ENCODE assay signal across 5 fruit fly cellular contexts in the genomic region with DNA sequence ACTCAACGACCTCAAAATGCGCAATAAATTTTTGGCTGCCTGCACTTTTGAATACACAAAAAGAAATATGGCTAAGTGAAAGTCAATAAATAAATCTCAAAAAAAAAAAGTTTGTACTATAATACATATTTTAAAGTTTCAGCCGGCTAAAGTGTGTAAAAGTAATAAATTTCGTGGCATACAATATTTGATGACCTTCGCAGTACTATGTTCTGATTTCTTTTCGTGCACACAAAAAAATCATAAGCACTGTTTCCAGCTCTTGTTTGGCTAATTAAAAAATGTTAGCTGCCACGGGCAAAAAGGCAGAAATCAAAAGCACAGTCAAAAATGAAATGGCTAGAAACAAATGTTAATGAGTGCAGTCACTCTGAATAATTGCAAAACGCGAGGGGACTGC.
TF ChIP-seq lines count a peak whose summit lies in the region.

No protein-coding gene starts in this region.

- no peak for TF ChIP-seq CTCF in whole organism, embryonic (GFP tag; optimal IDR thresholded peaks at IDR 0.05; lab: Kevin White, UChicago)

TF ChIP-seq in whole organism, adult, 20 proteins besides CTCF, POLR2A, EP300 and RAD21:
- peak; percentile 23 for TF ChIP-seq kay (GFP tag; lab: Kevin White, UChicago; ENCODE audit: borderline replicate concordance)
- TF ChIP-seq CG5204 (GFP tag; optimal IDR thresholded peaks at IDR 0.05; lab: Kevin White, UChicago), result no peak
- TF ChIP-seq CG7101 (tag; optimal IDR thresholded peaks at IDR 0.05; lab: Kevin White, UChicago), result no peak
- TF ChIP-seq Mnt (GFP tag; optimal IDR thresholded peaks at IDR 0.05; lab: Kevin White, UChicago), result no peak
- no peak for TF ChIP-seq pad (GFP tag; optimal IDR thresholded peaks at IDR 0.05; lab: Kevin White, UChicago)
- TF ChIP-seq tj (GFP tag; optimal IDR thresholded peaks at IDR 0.05; lab: Kevin White, UChicago), result peak; percentile 69
- no peak for TF ChIP-seq cnc (optimal IDR thresholded peaks at IDR 0.05; lab: Kevin White, UChicago)
- TF ChIP-seq CG14711 (tag; optimal IDR thresholded peaks at IDR 0.05; lab: Kevin White, UChicago), result peak; percentile 44
TF ChIP-seq in whole organism, adult: peak in this region for 3.

TF ChIP-seq in whole organism, embryonic, 481 proteins besides CTCF, POLR2A, EP300 and RAD21 (continues in another document):
- TF ChIP-seq chif (GFP tag; optimal IDR thresholded peaks at IDR 0.05; lab: Kevin White, UChicago) (no peak), CG6254 (GFP tag; optimal IDR thresholded peaks at IDR 0.05; lab: Kevin White, UChicago) (no peak), nerfin-2 (GFP tag; IDR thresholded peaks at IDR 0.05; lab: Robert Waterston, UW; ENCODE audit: partially characterized antibody) (no peak), Scr (GFP tag; IDR thresholded peaks at IDR 0.05; lab: Robert Waterston, UW; ENCODE audit: partially characterized antibody) (no peak), Bteb2 (GFP tag; optimal IDR thresholded peaks at IDR 0.05; lab: Kevin White, UChicago) (no peak), Sox102F (GFP tag; optimal IDR thresholded peaks at IDR 0.05; lab: Kevin White, UChicago) (peak; percentile 51), TFAM (GFP tag; optimal IDR thresholded peaks at IDR 0.05; lab: Kevin White, UChicago) (no peak), bsh (GFP tag; optimal IDR thresholded peaks at IDR 0.05; lab: Kevin White, UChicago) (peak in 1 of 2 experiments; percentile 34), CG9437 (GFP tag; optimal IDR thresholded peaks at IDR 0.05; lab: Kevin White, UChicago) (no peak), peb (GFP tag; IDR thresholded peaks at IDR 0.05; lab: Robert Waterston, UW) (no peak), wek (GFP tag; optimal IDR thresholded peaks at IDR 0.05; lab: Kevin White, UChicago) (no peak), CG12659 (GFP tag; optimal IDR thresholded peaks at IDR 0.05; lab: Kevin White, UChicago) (no peak), Hr39 (optimal IDR thresholded peaks at IDR 0.05; lab: Kevin White, UChicago) (no peak), vvl (GFP tag; IDR thresholded peaks at IDR 0.05; lab: Robert Waterston, UW) (peak; percentile 32; the same call in 1 of the 2 replicates), CG5180 (GFP tag; optimal IDR thresholded peaks at IDR 0.05; lab: Kevin White, UChicago) (no peak), Elba2 (GFP tag; optimal IDR thresholded peaks at IDR 0.05; lab: Kevin White, UChicago) (no peak), CG3407 (GFP tag; optimal IDR thresholded peaks at IDR 0.05; lab: Kevin White, UChicago) (no peak), CG6689 (GFP tag; IDR thresholded peaks at IDR 0.05; lab: Robert Waterston, UW) (0 out of 2 replicates have a peak, but pooled peaks have one; percentile 37), Dfd (GFP tag; optimal IDR thresholded peaks at IDR 0.05; lab: Kevin White, UChicago) (no peak)

TF ChIP-seq in whole organism, prepupa, 60 proteins besides CTCF, POLR2A, EP300 and RAD21 (continues in another document):
- TF ChIP-seq Sox14 (GFP tag; optimal IDR thresholded peaks at IDR 0.05; lab: Kevin White, UChicago), result peak; percentile 53
- no peak for TF ChIP-seq ss (GFP tag; optimal IDR thresholded peaks at IDR 0.05; lab: Kevin White, UChicago)
- TF ChIP-seq Hr39 (GFP tag; optimal IDR thresholded peaks at IDR 0.05; lab: Kevin White, UChicago), result peak; percentile 82
- TF ChIP-seq CG7368 (GFP tag; optimal IDR thresholded peaks at IDR 0.05; lab: Kevin White, UChicago), result peak; percentile 12
- no peak for TF ChIP-seq CG6276 (GFP tag; optimal IDR thresholded peaks at IDR 0.05; lab: Kevin White, UChicago)
- peak; percentile 47 for TF ChIP-seq achi (GFP tag; optimal IDR thresholded peaks at IDR 0.05; lab: Kevin White, UChicago)
- no peak for TF ChIP-seq salr (GFP tag; optimal IDR thresholded peaks at IDR 0.05; lab: Kevin White, UChicago)
- no peak for TF ChIP-seq fd59A (GFP tag; optimal IDR thresholded peaks at IDR 0.05; lab: Kevin White, UChicago)
- TF ChIP-seq Met (GFP tag; optimal IDR thresholded peaks at IDR 0.05; lab: Kevin White, UChicago), result peak; percentile 88
- TF ChIP-seq CG9139 (GFP tag; optimal IDR thresholded peaks at IDR 0.05; lab: Kevin White, UChicago), result no peak
- TF ChIP-seq Hr38 (GFP tag; optimal IDR thresholded peaks at IDR 0.05; lab: Kevin White, UChicago), result no peak
- no peak for TF ChIP-seq CG3032 (tag; optimal IDR thresholded peaks at IDR 0.05; lab: Kevin White, UChicago)
- peak; percentile 58 for TF ChIP-seq CG15336 (GFP tag; IDR thresholded peaks at IDR 0.05; lab: Robert Waterston, UW)
- TF ChIP-seq CG16779 (tag; optimal IDR thresholded peaks at IDR 0.05; lab: Kevin White, UChicago), result no peak
- no peak for TF ChIP-seq CG8119 (GFP tag; IDR thresholded peaks at IDR 0.05; lab: Robert Waterston, UW)
- no peak for TF ChIP-seq CG10631 (GFP tag; optimal IDR thresholded peaks at IDR 0.05; lab: Kevin White, UChicago)
- TF ChIP-seq CG11902 (GFP tag; optimal IDR thresholded peaks at IDR 0.05; lab: Kevin White, UChicago), result peak; percentile 39
- TF ChIP-seq CG11294 (GFP tag; IDR thresholded peaks at IDR 0.05; lab: Robert Waterston, UW), result no peak
- TF ChIP-seq fkh (GFP tag; optimal IDR thresholded peaks at IDR 0.05; lab: Kevin White, UChicago), result no peak
- peak; percentile 61 for TF ChIP-seq acj6 (GFP tag; optimal IDR thresholded peaks at IDR 0.05; lab: Kevin White, UChicago)
- no peak for TF ChIP-seq fd85E (GFP tag; optimal IDR thresholded peaks at IDR 0.05; lab: Kevin White, UChicago)

TF ChIP-seq in whole organism, pupa, 21 proteins besides CTCF, POLR2A, EP300 and RAD21:
- no peak for TF ChIP-seq CG15710 (tag; optimal IDR thresholded peaks at IDR 0.05; lab: Kevin White, UChicago)
- peak; percentile 36; the same call in 1 of the 2 replicates for TF ChIP-seq CG32121 (GFP tag; IDR thresholded peaks at IDR 0.05; lab: Robert Waterston, UW)
- TF ChIP-seq CG10348 (GFP tag; IDR thresholded peaks at IDR 0.05; lab: Robert Waterston, UW), result no peak
- TF ChIP-seq CG17806 (tag; optimal IDR thresholded peaks at IDR 0.05; lab: Kevin White, UChicago), result no peak
- no peak for TF ChIP-seq EcR (GFP tag; optimal IDR thresholded peaks at IDR 0.05; lab: Kevin White, UChicago)
- peak; percentile 44; the same call in 1 of the 3 replicates for TF ChIP-seq fd96Ca (GFP tag; IDR thresholded peaks at IDR 0.05; lab: Robert Waterston, UW)
- no peak for TF ChIP-seq CG9948 (tag; optimal IDR thresholded peaks at IDR 0.05; lab: Kevin White, UChicago)
- no peak for TF ChIP-seq CG34367 (tag; optimal IDR thresholded peaks at IDR 0.05; lab: Kevin White, UChicago)
- TF ChIP-seq CG8159 (tag; optimal IDR thresholded peaks at IDR 0.05; lab: Kevin White, UChicago), result no peak
- TF ChIP-seq Snoo (tag; optimal IDR thresholded peaks at IDR 0.05; lab: Kevin White, UChicago), result peak; percentile 63
- no peak for TF ChIP-seq CG12605 (GFP tag; IDR thresholded peaks at IDR 0.05; lab: Robert Waterston, UW)
- no peak for TF ChIP-seq CG13204 (GFP tag; optimal IDR thresholded peaks at IDR 0.05; lab: Kevin White, UChicago)
- TF ChIP-seq CG4496 (GFP tag; IDR thresholded peaks at IDR 0.05; lab: Robert Waterston, UW), result 0 out of 3 replicates have a peak, but pooled peaks have one; percentile 22
- peak; percentile 20 for TF ChIP-seq Pif1A (GFP tag; optimal IDR thresholded peaks at IDR 0.05; lab: Kevin White, UChicago)
- TF ChIP-seq gl (tag; optimal IDR thresholded peaks at IDR 0.05; lab: Kevin White, UChicago), result no peak
- TF ChIP-seq Ets98B (GFP tag; IDR thresholded peaks at IDR 0.05; lab: Robert Waterston, UW), result peak; percentile 40; the same call in 1 of the 2 replicates
- no peak for TF ChIP-seq D1 (tag; optimal IDR thresholded peaks at IDR 0.05; lab: Kevin White, UChicago)
- no peak for TF ChIP-seq CG14655 (GFP tag; optimal IDR thresholded peaks at IDR 0.05; lab: Kevin White, UChicago)
TF ChIP-seq in whole organism, pupa: peak in this region for 6.

TF ChIP-seq in whole organism, wandering third instar larva, 38 proteins besides CTCF, POLR2A, EP300 and RAD21 (continues in another document):
- no peak for TF ChIP-seq Abd-B (GFP tag; optimal IDR thresholded peaks at IDR 0.05; lab: Kevin White, UChicago)
- TF ChIP-seq brk (GFP tag; optimal IDR thresholded peaks at IDR 0.05; lab: Kevin White, UChicago), result peak; percentile 88
- no peak for TF ChIP-seq Hr78 (GFP tag; optimal IDR thresholded peaks at IDR 0.05; lab: Kevin White, UChicago)
- TF ChIP-seq N (GFP tag; optimal IDR thresholded peaks at IDR 0.05; lab: Kevin White, UChicago), result no peak
- TF ChIP-seq HLH106 (tag; optimal IDR thresholded peaks at IDR 0.05; lab: Kevin White, UChicago), result peak; percentile 93
- TF ChIP-seq Jra (GFP tag; optimal IDR thresholded peaks at IDR 0.05; lab: Kevin White, UChicago), result peak; percentile 87
- TF ChIP-seq Rel (GFP tag; optimal IDR thresholded peaks at IDR 0.05; lab: Kevin White, UChicago), result peak; percentile 53
- TF ChIP-seq Rel (tag; optimal IDR thresholded peaks at IDR 0.05; lab: Kevin White, UChicago), result peak; percentile 62
- TF ChIP-seq GATAd (GFP tag; optimal IDR thresholded peaks at IDR 0.05; lab: Kevin White, UChicago), result peak; percentile 83
- TF ChIP-seq Hnf4 (GFP tag; optimal IDR thresholded peaks at IDR 0.05; lab: Kevin White, UChicago), result peak; percentile 87
- TF ChIP-seq pan (optimal IDR thresholded peaks at IDR 0.05; lab: Kevin White, UChicago), result no peak
- peak; percentile 90 for TF ChIP-seq dmrt93B (GFP tag; optimal IDR thresholded peaks at IDR 0.05; lab: Kevin White, UChicago)
- TF ChIP-seq h (GFP tag; optimal IDR thresholded peaks at IDR 0.05; lab: Kevin White, UChicago), result peak; percentile 97
- TF ChIP-seq tai (GFP tag; optimal IDR thresholded peaks at IDR 0.05; lab: Kevin White, UChicago), result peak; percentile 84
- no peak for TF ChIP-seq dl (GFP tag; optimal IDR thresholded peaks at IDR 0.05; lab: Kevin White, UChicago; ENCODE audit: insufficient read depth in 1 of 2, partially characterized antibody in 2 of 2)
- peak; percentile 87 for TF ChIP-seq woc (GFP tag; optimal IDR thresholded peaks at IDR 0.05; lab: Kevin White, UChicago)
- TF ChIP-seq psq (GFP tag; optimal IDR thresholded peaks at IDR 0.05; lab: Kevin White, UChicago), result peak; percentile 94
- TF ChIP-seq lola (GFP tag; optimal IDR thresholded peaks at IDR 0.05; lab: Kevin White, UChicago), result no peak
- TF ChIP-seq Dfd (GFP tag; optimal IDR thresholded peaks at IDR 0.05; lab: Kevin White, UChicago), result no peak
- no peak for TF ChIP-seq Myc (optimal IDR thresholded peaks at IDR 0.05; lab: Kevin White, UChicago)
- TF ChIP-seq rgr (GFP tag; optimal IDR thresholded peaks at IDR 0.05; lab: Kevin White, UChicago), result peak; percentile 96
- TF ChIP-seq sage (GFP tag; optimal IDR thresholded peaks at IDR 0.05; lab: Kevin White, UChicago), result peak; percentile 81
- peak; percentile 93 for TF ChIP-seq br (GFP tag; optimal IDR thresholded peaks at IDR 0.05; lab: Kevin White, UChicago)
- no peak for TF ChIP-seq sv (GFP tag; optimal IDR thresholded peaks at IDR 0.05; lab: Kevin White, UChicago)
- TF ChIP-seq OdsH (GFP tag; optimal IDR thresholded peaks at IDR 0.05; lab: Kevin White, UChicago), result peak; percentile 95
- TF ChIP-seq Vsx2 (GFP tag; optimal IDR thresholded peaks at IDR 0.05; lab: Kevin White, UChicago; ENCODE audit: partially characterized antibody), result peak; percentile 80
- TF ChIP-seq Mio (GFP tag; optimal IDR thresholded peaks at IDR 0.05; lab: Kevin White, UChicago), result peak; percentile 73
- TF ChIP-seq CG9705 (GFP tag; optimal IDR thresholded peaks at IDR 0.05; lab: Kevin White, UChicago), result peak; percentile 85
